Fruit fly (Drosophila melanogaster): Measurements from ENCODE around the gene CG15715.

CG15715 gene

dm6 chr3L:15837209-15837608 is at the start of gene CG15715:
TSS of gene CG15715 (minus strand) at chr3L:15837482.
- TF ChIP-seq CG5204 (GFP tag; optimal IDR thresholded peaks at IDR 0.05) (no peak), ovo (GFP tag; optimal IDR thresholded peaks at IDR 0.05) (peak; percentile 78), bab1 (GFP tag; optimal IDR thresholded peaks at IDR 0.05) (peak; percentile 55), Clk (GFP tag; optimal IDR thresholded peaks at IDR 0.05) (no peak), Mnt (GFP tag; optimal IDR thresholded peaks at IDR 0.05) (peak; percentile 42)

- TF ChIP-seq CG7045 (GFP tag; optimal IDR thresholded peaks at IDR 0.05) (no peak), kay (GFP tag; ENCODE audit: borderline replicate concordance) (no peak), CG5204 (GFP tag; optimal IDR thresholded peaks at IDR 0.05) (no peak), CG11617 (GFP tag; optimal IDR thresholded peaks at IDR 0.05) (no peak), CG33017 (tag; optimal IDR thresholded peaks at IDR 0.05) (no peak), tj (GFP tag; optimal IDR thresholded peaks at IDR 0.05) (no peak), CG12768 (GFP tag; optimal IDR thresholded peaks at IDR 0.05) (no peak), CG1620 (GFP tag; optimal IDR thresholded peaks at IDR 0.05) (no peak), cnc (optimal IDR thresholded peaks at IDR 0.05) (no peak), Hr96 (GFP tag; optimal IDR thresholded peaks at IDR 0.05) (no peak), cic (GFP tag; optimal IDR thresholded peaks at IDR 0.05) (no peak), CG7101 (tag; optimal IDR thresholded peaks at IDR 0.05) (no peak), Crg-1 (GFP tag; optimal IDR thresholded peaks at IDR 0.05) (no peak), Clk (GFP tag; optimal IDR thresholded peaks at IDR 0.05) (no peak), bab1 (GFP tag; optimal IDR thresholded peaks at IDR 0.05) (no peak), ovo (GFP tag; optimal IDR thresholded peaks at IDR 0.05) (no peak), pad (GFP tag; optimal IDR thresholded peaks at IDR 0.05) (no peak), Mnt (GFP tag; optimal IDR thresholded peaks at IDR 0.05) (no peak), CG14711 (tag; optimal IDR thresholded peaks at IDR 0.05) (no peak), toe (GFP tag; optimal IDR thresholded peaks at IDR 0.05) (no peak)
These were observed 40.2 kb upstream of the CG15715 start for dm6 chr3L:15877520-15877919.

dm6 chr3L:15856035-15856434 is 18.8 kb upstream of the CG15715 start:
- TF ChIP-seq CG7101 (tag; optimal IDR thresholded peaks at IDR 0.05) (no peak), CG14711 (tag; optimal IDR thresholded peaks at IDR 0.05) (no peak), CG11617 (GFP tag; optimal IDR thresholded peaks at IDR 0.05) (no peak), Hr96 (GFP tag; optimal IDR thresholded peaks at IDR 0.05) (no peak), kay (GFP tag; ENCODE audit: borderline replicate concordance) (no peak), CG12768 (GFP tag; optimal IDR thresholded peaks at IDR 0.05) (no peak), cic (GFP tag; optimal IDR thresholded peaks at IDR 0.05) (no peak), pad (GFP tag; optimal IDR thresholded peaks at IDR 0.05) (no peak), toe (GFP tag; optimal IDR thresholded peaks at IDR 0.05) (no peak), CG1620 (GFP tag; optimal IDR thresholded peaks at IDR 0.05) (no peak), ovo (GFP tag; optimal IDR thresholded peaks at IDR 0.05) (no peak), tj (GFP tag; optimal IDR thresholded peaks at IDR 0.05) (no peak), CG5204 (GFP tag; optimal IDR thresholded peaks at IDR 0.05) (no peak), bab1 (GFP tag; optimal IDR thresholded peaks at IDR 0.05) (no peak), CG7045 (GFP tag; optimal IDR thresholded peaks at IDR 0.05) (no peak), CG33017 (tag; optimal IDR thresholded peaks at IDR 0.05) (no peak), Clk (GFP tag; optimal IDR thresholded peaks at IDR 0.05) (no peak), Crg-1 (GFP tag; optimal IDR thresholded peaks at IDR 0.05) (no peak), cnc (optimal IDR thresholded peaks at IDR 0.05) (no peak), Mnt (GFP tag; optimal IDR thresholded peaks at IDR 0.05) (no peak)

dm6 chr3L:15847655-15848054 is 10.4 kb upstream of the CG15715 start:
- no peak for TF ChIP-seq CG1620 (GFP tag; optimal IDR thresholded peaks at IDR 0.05)
- no peak for TF ChIP-seq CG5204 (GFP tag; optimal IDR thresholded peaks at IDR 0.05)
- TF ChIP-seq CG7101 (tag; optimal IDR thresholded peaks at IDR 0.05) = no peak
- TF ChIP-seq cnc (optimal IDR thresholded peaks at IDR 0.05) = no peak
- TF ChIP-seq CG33017 (tag; optimal IDR thresholded peaks at IDR 0.05) = no peak
- no peak for TF ChIP-seq Crg-1 (GFP tag; optimal IDR thresholded peaks at IDR 0.05)
- no peak for TF ChIP-seq CG7045 (GFP tag; optimal IDR thresholded peaks at IDR 0.05)
- no peak for TF ChIP-seq CG11617 (GFP tag; optimal IDR thresholded peaks at IDR 0.05)
- no peak for TF ChIP-seq ovo (GFP tag; optimal IDR thresholded peaks at IDR 0.05)
- no peak for TF ChIP-seq tj (GFP tag; optimal IDR thresholded peaks at IDR 0.05)
- TF ChIP-seq pad (GFP tag; optimal IDR thresholded peaks at IDR 0.05) = no peak
- TF ChIP-seq Clk (GFP tag; optimal IDR thresholded peaks at IDR 0.05) = no peak
- no peak for TF ChIP-seq kay (GFP tag; ENCODE audit: borderline replicate concordance)
- no peak for TF ChIP-seq CG14711 (tag; optimal IDR thresholded peaks at IDR 0.05)
- no peak for TF ChIP-seq cic (GFP tag; optimal IDR thresholded peaks at IDR 0.05)
- TF ChIP-seq CG12768 (GFP tag; optimal IDR thresholded peaks at IDR 0.05) = no peak
- no peak for TF ChIP-seq bab1 (GFP tag; optimal IDR thresholded peaks at IDR 0.05)
- TF ChIP-seq toe (GFP tag; optimal IDR thresholded peaks at IDR 0.05) = no peak
- TF ChIP-seq Hr96 (GFP tag; optimal IDR thresholded peaks at IDR 0.05) = no peak
- TF ChIP-seq Mnt (GFP tag; optimal IDR thresholded peaks at IDR 0.05) = no peak

- TF ChIP-seq ovo (GFP tag; optimal IDR thresholded peaks at IDR 0.05) (no peak), CG33017 (tag; optimal IDR thresholded peaks at IDR 0.05) (no peak), toe (GFP tag; optimal IDR thresholded peaks at IDR 0.05) (no peak), kay (GFP tag; ENCODE audit: borderline replicate concordance) (no peak), CG5204 (GFP tag; optimal IDR thresholded peaks at IDR 0.05) (no peak), tj (GFP tag; optimal IDR thresholded peaks at IDR 0.05) (no peak), CG11617 (GFP tag; optimal IDR thresholded peaks at IDR 0.05) (no peak), Mnt (GFP tag; optimal IDR thresholded peaks at IDR 0.05) (no peak), Clk (GFP tag; optimal IDR thresholded peaks at IDR 0.05) (no peak), cic (GFP tag; optimal IDR thresholded peaks at IDR 0.05) (no peak), Hr96 (GFP tag; optimal IDR thresholded peaks at IDR 0.05) (no peak), CG14711 (tag; optimal IDR thresholded peaks at IDR 0.05) (no peak), CG12768 (GFP tag; optimal IDR thresholded peaks at IDR 0.05) (no peak), bab1 (GFP tag; optimal IDR thresholded peaks at IDR 0.05) (no peak), pad (GFP tag; optimal IDR thresholded peaks at IDR 0.05) (no peak), CG7101 (tag; optimal IDR thresholded peaks at IDR 0.05) (no peak), CG1620 (GFP tag; optimal IDR thresholded peaks at IDR 0.05) (no peak)
These were observed 9.9 kb upstream of the CG15715 start for dm6 chr3L:15847224-15847623.

dm6 chr3L:15844577-15844976 is 7.3 kb upstream of the CG15715 start:
- TF ChIP-seq CG1620 (GFP tag; optimal IDR thresholded peaks at IDR 0.05) (no peak), bab1 (GFP tag; optimal IDR thresholded peaks at IDR 0.05) (no peak)
